Worm (Caenorhabditis elegans) whole organism, young adult: ENCODE data around the gene T16G1.6.
A peak's percentile ranks its signal among the peaks of the same experiment; 100 is the strongest.

Experiments used
- F23B12.7 ChIP-seq: sonication (generic microtip); optimal IDR thresholded peaks from 2 replicates; lab custom pipeline; 2017; ENCODE audit warnings: missing genetic modification characterization, mild to moderate bottlenecking, missing compliant biosample characterization, antibody characterized with exemption, moderate library complexity; ENCODE audit not compliant: insufficient read depth
- F33H1.4 ChIP-seq: fragments of 200-800 bp; sonication (Bioruptor generic); IDR thresholded peaks from 2 replicates; pipeline ENCODE4 v1.3.6; 2022; ENCODE audit warnings: missing genetic modification reagents, missing genetic modification characterization, missing compliant biosample characterization
- F37B4.10 ChIP-seq: fragments of 200-800 bp; sonication (Bioruptor generic); IDR thresholded peaks from 2 replicates; pipeline ENCODE4 v1.3.6; 2022; ENCODE audit warnings: missing genetic modification characterization, missing compliant biosample characterization
- F39B2.1 ChIP-seq: fragments of 200-800 bp; sonication (Bioruptor generic); IDR thresholded peaks from 2 replicates; pipeline ENCODE4 v1.3.6; 2022; ENCODE audit warnings: missing genetic modification reagents, missing genetic modification characterization, missing compliant biosample characterization
- F49E8.2 ChIP-seq: sonication (generic microtip); optimal IDR thresholded peaks from 3 replicates; lab custom pipeline; 2017; ENCODE audit warnings: missing genetic modification characterization, mild to moderate bottlenecking, missing compliant biosample characterization, antibody characterized with exemption, moderate library complexity; ENCODE audit not compliant: insufficient read depth
- F52B5.7 ChIP-seq: sonication (generic microtip); optimal IDR thresholded peaks from 2 replicates; lab custom pipeline; 2016; ENCODE audit warnings: mild to moderate bottlenecking, missing genetic modification characterization, missing compliant biosample characterization
- F57A8.1 ChIP-seq: fragments of 200-800 bp; sonication (Bioruptor generic); optimal IDR thresholded peaks from 2 replicates; lab custom pipeline; 2018; ENCODE audit warnings: mild to moderate bottlenecking, missing genetic modification characterization, moderate library complexity, missing compliant biosample characterization
- K12H6.12 ChIP-seq: fragments of 200-800 bp; sonication (Bioruptor generic); optimal IDR thresholded peaks from 2 replicates; lab custom pipeline; 2018; ENCODE audit warnings: mild to moderate bottlenecking, missing genetic modification characterization, missing compliant biosample characterization
- T26A5.8 ChIP-seq: sonication (generic microtip); optimal IDR thresholded peaks from 2 replicates; lab custom pipeline; 2016; ENCODE audit warnings: missing genetic modification characterization, missing compliant biosample characterization
- Y53F4B.3 ChIP-seq: fragments of 200-800 bp; sonication (Bioruptor generic); IDR thresholded peaks from 2 replicates; pipeline ENCODE4 v1.3.6; 2022; ENCODE audit warnings: missing genetic modification reagents, missing genetic modification characterization, missing compliant biosample characterization
- Y56A3A.18 ChIP-seq: fragments of 200-800 bp; sonication (Bioruptor generic); IDR thresholded peaks from 2 replicates; pipeline ENCODE4 v1.3.6; 2022; ENCODE audit warnings: missing genetic modification reagents, missing genetic modification characterization, missing compliant biosample characterization
- Y95B8A.8 ChIP-seq: fragments of 200-800 bp; sonication (Bioruptor generic); IDR thresholded peaks from 2 replicates; pipeline ENCODE4 v1.3.6; 2022; ENCODE audit warnings: missing genetic modification reagents, missing genetic modification characterization, missing compliant biosample characterization
- ZK185.1 ChIP-seq: sonication (generic microtip); optimal IDR thresholded peaks from 2 replicates; lab custom pipeline; 2016; ENCODE audit warnings: mild to moderate bottlenecking, missing genetic modification characterization, missing compliant biosample characterization; ENCODE audit not compliant: poor library complexity, severe bottlenecking
- akir-1 ChIP-seq: fragments of 200-800 bp; sonication (Bioruptor generic); optimal IDR thresholded peaks from 2 replicates; lab custom pipeline; 2018; ENCODE audit warnings: mild to moderate bottlenecking, missing genetic modification characterization, moderate library complexity, missing compliant biosample characterization
- aptf-2 ChIP-seq: fragments of 200-800 bp; sonication (Bioruptor generic); conservative IDR thresholded peaks from 2 replicates; pipeline ENCODE4 v1.3.6; 2022; ENCODE audit warnings: missing genetic modification reagents, missing genetic modification characterization, missing compliant biosample characterization
- bed-2 ChIP-seq: fragments of 200-800 bp; sonication (Bioruptor generic); IDR thresholded peaks from 2 replicates; pipeline ENCODE4 v1.3.6; 2022; ENCODE audit warnings: missing genetic modification reagents, missing genetic modification characterization, missing compliant biosample characterization
- cebp-1 ChIP-seq, 2 experiments: fragments of 200-800 bp in 1 of 2; sonication (Bioruptor generic) in 1 of 2; sonication (generic microtip) in 1 of 2; IDR thresholded peaks in 1 of 2; optimal IDR thresholded peaks in 1 of 2; 2 replicates each; pipeline versions ENCODE4 v1.3.6 to Lab custom; 2017 to 2022; ENCODE audit warnings: missing compliant biosample characterization in 2 of 2, missing genetic modification characterization in 2 of 2, mild to moderate bottlenecking in 1 of 2, missing genetic modification reagents in 1 of 2, moderate library complexity in 1 of 2
- ceh-58 ChIP-seq: fragments of 200-800 bp; sonication (Bioruptor generic); IDR thresholded peaks from 2 replicates; pipeline ENCODE4 v1.3.6; 2022; ENCODE audit warnings: missing genetic modification characterization, missing compliant biosample characterization
- ceh-79 ChIP-seq: sonication (generic microtip); optimal IDR thresholded peaks from 2 replicates; lab custom pipeline; 2017; ENCODE audit warnings: mild to moderate bottlenecking, missing genetic modification characterization, missing compliant biosample characterization
- dox-1 ChIP-seq: fragments of 200-800 bp; sonication (Bioruptor generic); IDR thresholded peaks from 2 replicates; pipeline ENCODE4 v1.3.6; 2022; ENCODE audit warnings: missing genetic modification reagents, missing genetic modification characterization, missing compliant biosample characterization
- dpff-1 ChIP-seq: sonication (generic microtip); optimal IDR thresholded peaks from 2 replicates; lab custom pipeline; 2017; ENCODE audit warnings: mild to moderate bottlenecking, missing genetic modification characterization, missing compliant biosample characterization
- fkh-3 ChIP-seq: sonication (generic microtip); optimal IDR thresholded peaks from 2 replicates; lab custom pipeline; 2016; ENCODE audit warnings: mild to moderate bottlenecking, missing genetic modification characterization, missing compliant biosample characterization
- gei-17 ChIP-seq: fragments of 200-800 bp; sonication (Bioruptor generic); optimal IDR thresholded peaks from 2 replicates; lab custom pipeline; 2018; ENCODE audit warnings: mild to moderate bottlenecking, missing genetic modification characterization, missing compliant biosample characterization
- hmg-1.2 ChIP-seq: fragments of 200-800 bp; sonication (Bioruptor generic); IDR thresholded peaks from 2 replicates; pipeline ENCODE4 v1.3.6; 2022; ENCODE audit warnings: missing genetic modification reagents, missing genetic modification characterization, missing compliant biosample characterization
- hsf-1 ChIP-seq: fragments of 200-800 bp; sonication (Bioruptor generic); IDR thresholded peaks from 2 replicates; pipeline ENCODE4 v1.3.6; 2022; ENCODE audit warnings: missing genetic modification reagents, missing genetic modification characterization, missing compliant biosample characterization
- lag-1 ChIP-seq: fragments of 200-800 bp; sonication (Bioruptor generic); IDR thresholded peaks from 2 replicates; pipeline ENCODE4 v1.3.6; 2022; ENCODE audit warnings: missing genetic modification reagents, missing genetic modification characterization, missing compliant biosample characterization
- madf-10 ChIP-seq: sonication (generic microtip); optimal IDR thresholded peaks from 2 replicates; lab custom pipeline; 2016; ENCODE audit warnings: mild to moderate bottlenecking, missing genetic modification characterization, missing compliant biosample characterization
- mcd-1 ChIP-seq: fragments of 200-800 bp; sonication (Bioruptor generic); IDR thresholded peaks from 2 replicates; pipeline ENCODE4 v1.3.6; 2022; ENCODE audit warnings: missing genetic modification reagents, missing genetic modification characterization, missing compliant biosample characterization
- mxl-1 ChIP-seq: sonication (generic microtip); optimal IDR thresholded peaks from 2 replicates; lab custom pipeline; 2016; ENCODE audit warnings: missing genetic modification characterization, missing compliant biosample characterization
- nfya-2 ChIP-seq: fragments of 200-800 bp; sonication (Bioruptor generic); IDR thresholded peaks from 2 replicates; pipeline ENCODE4 v1.3.6; 2022; ENCODE audit warnings: missing genetic modification reagents, missing genetic modification characterization, missing compliant biosample characterization
- nhr-120 ChIP-seq: fragments of 200-800 bp; sonication (Bioruptor generic); IDR thresholded peaks from 2 replicates; pipeline ENCODE4 v1.3.6; 2022; ENCODE audit warnings: missing genetic modification characterization, missing compliant biosample characterization
- nhr-80 ChIP-seq: sonication (generic microtip); optimal IDR thresholded peaks from 2 replicates; lab custom pipeline; 2016; ENCODE audit warnings: missing genetic modification characterization, missing compliant biosample characterization
- nhr-90 ChIP-seq: sonication (generic microtip); optimal IDR thresholded peaks from 2 replicates; lab custom pipeline; 2016; ENCODE audit warnings: missing genotype, mild to moderate bottlenecking, missing genetic modification characterization, missing compliant biosample characterization
- pbrm-1 ChIP-seq: fragments of 200-800 bp; sonication (Bioruptor generic); IDR thresholded peaks from 2 replicates; pipeline ENCODE4 v1.3.6; 2022; ENCODE audit warnings: missing genetic modification reagents, missing genetic modification characterization, missing compliant biosample characterization
- pha-4 ChIP-seq: fragments of 150-350 bp; sonication (generic microtip); optimal IDR thresholded peaks from 2 replicates; lab custom pipeline; 2014; ENCODE audit warnings: missing biosample characterization, missing genetic modification reagents, missing genetic modification characterization
- rpc-1 ChIP-seq, 2 experiments: fragments of 150-350 bp in 1 of 2; sonication (generic microtip) in 1 of 2; optimal IDR thresholded peaks; 2 replicates each; lab custom pipeline; 2014 to 2018; ENCODE audit warnings: missing biosample characterization in 1 of 2, missing genetic modification characterization in 1 of 2, missing genetic modification reagents in 1 of 2, missing genotype in 1 of 2
- sdz-38 ChIP-seq: sonication (generic microtip); optimal IDR thresholded peaks from 2 replicates; lab custom pipeline; 2016; ENCODE audit warnings: missing genotype, missing genetic modification characterization, missing compliant biosample characterization
- snpc-1.1 ChIP-seq: sonication (generic microtip); optimal IDR thresholded peaks from 2 replicates; lab custom pipeline; 2017; ENCODE audit warnings: missing genetic modification characterization, mild to moderate bottlenecking, missing compliant biosample characterization, antibody characterized with exemption, moderate library complexity, missing genotype, missing genetic modification reagents; ENCODE audit not compliant: insufficient read depth
- snpc-4 ChIP-seq, 5 experiments: fragments of 150-350 bp in 1 of 5; sonication (generic microtip) in 4 of 5; optimal IDR thresholded peaks; 2 replicates each; lab custom pipeline; 2014 to 2018; ENCODE audit warnings: missing genetic modification characterization in 5 of 5, missing biosample characterization in 3 of 5, antibody characterized with exemption in 2 of 5, mild to moderate bottlenecking in 2 of 5, missing compliant biosample characterization in 2 of 5, missing genotype in 2 of 5, moderate library complexity in 2 of 5, missing genetic modification reagents in 1 of 5
- tbx-9 ChIP-seq: sonication (generic microtip); optimal IDR thresholded peaks from 2 replicates; lab custom pipeline; 2016; ENCODE audit warnings: borderline replicate concordance, missing genetic modification characterization, inconsistent platforms, missing compliant biosample characterization
- unc-62 ChIP-seq: fragments of 150-350 bp; optimal IDR thresholded peaks from 2 replicates; lab custom pipeline; 2014; ENCODE audit warnings: missing biosample characterization, missing genetic modification reagents, missing genetic modification characterization
- ztf-18 ChIP-seq: sonication (generic microtip); optimal IDR thresholded peaks from 2 replicates; lab custom pipeline; 2016; ENCODE audit warnings: missing genotype, mild to moderate bottlenecking, missing genetic modification characterization, missing compliant biosample characterization
- ztf-28 ChIP-seq: fragments of 200-800 bp; sonication (Bioruptor generic); IDR thresholded peaks from 2 replicates; pipeline ENCODE4 v1.3.6; 2022; ENCODE audit warnings: missing genetic modification reagents, missing genetic modification characterization, missing compliant biosample characterization
- ztf-6 ChIP-seq: fragments of 200-800 bp; sonication (Bioruptor generic); IDR thresholded peaks from 2 replicates; pipeline ENCODE4 v1.3.6; 2022; ENCODE audit warnings: missing genetic modification reagents, missing genetic modification characterization, missing compliant biosample characterization

The T16G1.6 gene

ce11 chrV:12934976-12935375 lies 2.0 kb downstream of the T16G1.6 start, which contains the start of gene T16G1.7 (continued):
- TF ChIP-seq F39B2.1 (GFP tag; lab: Robert Waterston, UW): no peak
- no peak for TF ChIP-seq pha-4 (tag; lab: Kevin White, UChicago)
- no peak for TF ChIP-seq hmg-1.2
- TF ChIP-seq snpc-1.1 (tag; lab: Kevin White, UChicago): no peak
- TF ChIP-seq nhr-90 (tag; lab: Kevin White, UChicago): peak; percentile 29
- TF ChIP-seq madf-10 (tag; lab: Kevin White, UChicago): no peak
- no peak for TF ChIP-seq F57A8.1 (GFP tag; lab: Kevin White, UChicago)
- no peak for TF ChIP-seq ztf-28
- no peak for TF ChIP-seq akir-1 (GFP tag; lab: Kevin White, UChicago)
- no peak for TF ChIP-seq fkh-3 (tag; lab: Kevin White, UChicago)
- TF ChIP-seq ztf-6 (GFP tag; lab: Robert Waterston, UW): no peak
- no peak for TF ChIP-seq unc-62 (GFP tag; lab: Kevin White, UChicago)
- no peak for TF ChIP-seq gei-17 (GFP tag; lab: Kevin White, UChicago)
- no peak for TF ChIP-seq nhr-120
- no peak for TF ChIP-seq ceh-58 (GFP tag; lab: Robert Waterston, UW)
- TF ChIP-seq F23B12.7: no peak
- TF ChIP-seq tbx-9 (tag; lab: Kevin White, UChicago): no peak
- no peak for TF ChIP-seq mcd-1 (GFP tag; lab: Robert Waterston, UW)
- no peak for TF ChIP-seq cebp-1 (GFP tag; IDR thresholded peaks at IDR 0.05; lab: Robert Waterston, UW)
- no peak for TF ChIP-seq cebp-1 (tag; optimal IDR thresholded peaks at IDR 0.05; lab: Kevin White, UChicago)
- TF ChIP-seq lag-1 (GFP tag; lab: Robert Waterston, UW): no peak
- TF ChIP-seq snpc-4 (GFP tag; optimal IDR thresholded peaks at IDR 0.05; lab: Kevin White, UChicago): no peak
- TF ChIP-seq snpc-4 (tag; optimal IDR thresholded peaks at IDR 0.05; lab: Kevin White, UChicago): no peak
- TF ChIP-seq bed-2 (GFP tag; lab: Robert Waterston, UW): no peak
- TF ChIP-seq mxl-1: no peak
- TF ChIP-seq Y95B8A.8: no peak

- no peak for TF ChIP-seq ZK185.1 (tag; lab: Kevin White, UChicago)
- no peak for TF ChIP-seq ztf-18
- TF ChIP-seq nhr-80 (tag; lab: Kevin White, UChicago): peak; percentile 78
- TF ChIP-seq akir-1 (GFP tag; lab: Kevin White, UChicago): no peak
- TF ChIP-seq, all 124 proteins: peak for 1
Observed at ce11 chrV:12933654-12934053, 3.3 kb downstream of the T16G1.6 start.

ce11 chrV:12928929-12929532 lies 7.9 kb downstream of the T16G1.6 start, which contains the start of gene T16G1.2:
TSS of gene T16G1.2 (plus strand) at chrV:12929482.
- TF ChIP-seq F33H1.4 (no peak), aptf-2 (GFP tag; lab: Robert Waterston, UW) (no peak), F37B4.10 (no peak), rpc-1 (optimal IDR thresholded peaks at IDR 0.05; lab: Kevin White, UChicago) (no peak), rpc-1 (tag; optimal IDR thresholded peaks at IDR 0.05; lab: Kevin White, UChicago) (no peak), ceh-79 (no peak), snpc-4 (GFP tag; optimal IDR thresholded peaks at IDR 0.05; lab: Kevin White, UChicago) (no peak), snpc-4 (tag; optimal IDR thresholded peaks at IDR 0.05; lab: Kevin White, UChicago) (no peak), nhr-80 (tag; lab: Kevin White, UChicago) (no peak), nfya-2 (no peak), dpff-1 (tag; lab: Kevin White, UChicago) (no peak), T26A5.8 (no peak), F52B5.7 (tag; lab: Kevin White, UChicago) (no peak), pbrm-1 (GFP tag; lab: Robert Waterston, UW) (no peak), sdz-38 (tag; lab: Kevin White, UChicago) (no peak), K12H6.12 (tag; lab: Kevin White, UChicago) (no peak), Y53F4B.3 (no peak), hsf-1 (GFP tag; lab: Robert Waterston, UW) (no peak), dox-1 (GFP tag; lab: Robert Waterston, UW) (no peak), Y56A3A.18 (GFP tag; lab: Robert Waterston, UW) (no peak), F49E8.2 (tag; lab: Kevin White, UChicago) (no peak), gei-17 (GFP tag; lab: Kevin White, UChicago) (no peak)
